Fruit fly (Drosophila melanogaster) whole organism, prepupa: ENCODE measurements around the gene ntc.

Experiments
- Blimp-1 ChIP-seq: fragments of 200-800 bp; sonication (Bioruptor generic); optimal IDR thresholded peaks from 3 replicates; lab custom pipeline; 2017; ENCODE audit warnings: missing biosample characterization, missing genetic modification characterization, mild to moderate bottlenecking, moderate library complexity, missing genetic modification reagents
- CG10631 ChIP-seq: fragments of 200-800 bp; sonication (Bioruptor generic); optimal IDR thresholded peaks from 2 replicates; lab custom pipeline; 2016; ENCODE audit warnings: missing biosample characterization, missing genetic modification characterization
- CG10669 ChIP-seq: fragments of 200-800 bp; sonication (Bioruptor generic); optimal IDR thresholded peaks from 3 replicates; lab custom pipeline; 2018; ENCODE audit warnings: missing biosample characterization, mild to moderate bottlenecking, missing genetic modification characterization, moderate library complexity
- CG11294 ChIP-seq: fragments of 200-800 bp; sonication (Bioruptor generic); IDR thresholded peaks from 2 replicates; pipeline ENCODE4 v1.3.6; 2022; ENCODE audit warnings: missing biosample characterization, missing genetic modification characterization
- CG11762 ChIP-seq: fragments of 200-800 bp; sonication (Bioruptor generic); optimal IDR thresholded peaks from 3 replicates; lab custom pipeline; 2016; ENCODE audit warnings: missing biosample characterization, missing genetic modification characterization; ENCODE audit not compliant: insufficient read depth
- CG11902 ChIP-seq: fragments of 200-800 bp; sonication (Bioruptor generic); optimal IDR thresholded peaks from 3 replicates; lab custom pipeline; 2016; ENCODE audit warnings: missing biosample characterization, missing genetic modification characterization
- CG1621 ChIP-seq: fragments of 200-800 bp; sonication (Bioruptor generic); optimal IDR thresholded peaks from 3 replicates; lab custom pipeline; 2018; ENCODE audit warnings: missing biosample characterization, mild to moderate bottlenecking, missing genetic modification characterization
- CG16779 ChIP-seq: fragments of 200-800 bp; sonication (Bioruptor generic); optimal IDR thresholded peaks from 3 replicates; lab custom pipeline; 2017; ENCODE audit warnings: missing biosample characterization, mild to moderate bottlenecking, missing genetic modification characterization
- CG3032 ChIP-seq: fragments of 200-800 bp; optimal IDR thresholded peaks from 2 replicates; lab custom pipeline; 2019; ENCODE audit warnings: missing biosample characterization, mild to moderate bottlenecking, missing genetic modification characterization, moderate library complexity
- CG34406 ChIP-seq: fragments of 200-800 bp; sonication (Bioruptor generic); optimal IDR thresholded peaks from 3 replicates; lab custom pipeline; 2016; ENCODE audit warnings: missing biosample characterization, missing genetic modification characterization
- CG3919 ChIP-seq: fragments of 200-800 bp; sonication (Bioruptor generic); optimal IDR thresholded peaks from 3 replicates; lab custom pipeline; 2016; ENCODE audit warnings: missing biosample characterization, missing genetic modification characterization
- CG4318 ChIP-seq: fragments of 200-800 bp; sonication (Bioruptor generic); optimal IDR thresholded peaks from 3 replicates; lab custom pipeline; 2017; ENCODE audit warnings: missing biosample characterization, mild to moderate bottlenecking, missing genetic modification characterization
- CG6163 ChIP-seq: fragments of 200-800 bp; sonication (Bioruptor generic); IDR thresholded peaks from 3 replicates; pipeline ENCODE4 v1.3.6; 2022; ENCODE audit warnings: missing biosample characterization, missing genetic modification characterization
- CG6276 ChIP-seq: fragments of 200-800 bp; sonication (Bioruptor generic); optimal IDR thresholded peaks from 2 replicates; lab custom pipeline; 2017; ENCODE audit warnings: missing biosample characterization, mild to moderate bottlenecking, missing genetic modification characterization
- CG6808 ChIP-seq: fragments of 200-800 bp; sonication (Bioruptor generic); optimal IDR thresholded peaks from 3 replicates; lab custom pipeline; 2017; ENCODE audit warnings: missing biosample characterization, missing genetic modification characterization, mild to moderate bottlenecking, moderate library complexity, missing genetic modification reagents
- CG6854 ChIP-seq: fragments of 200-800 bp; sonication (Bioruptor generic); optimal IDR thresholded peaks from 2 replicates; lab custom pipeline; 2017; ENCODE audit warnings: missing biosample characterization, mild to moderate bottlenecking, missing genetic modification characterization
- CG7368 ChIP-seq: fragments of 200-800 bp; sonication (Bioruptor generic); optimal IDR thresholded peaks from 3 replicates; lab custom pipeline; 2016; ENCODE audit warnings: missing biosample characterization, missing genetic modification characterization
- CG8119 ChIP-seq: fragments of 200-800 bp; sonication (Bioruptor generic); IDR thresholded peaks from 3 replicates; pipeline ENCODE4 v1.3.6; 2022; ENCODE audit warnings: missing biosample characterization, missing genetic modification characterization
- CG9139 ChIP-seq: fragments of 200-800 bp; sonication (Bioruptor generic); optimal IDR thresholded peaks from 3 replicates; lab custom pipeline; 2017; ENCODE audit warnings: missing biosample characterization, mild to moderate bottlenecking, missing genetic modification characterization
- Eip75B ChIP-seq: fragments of 200-800 bp; sonication (Bioruptor generic); optimal IDR thresholded peaks from 3 replicates; lab custom pipeline; 2016; ENCODE audit warnings: missing biosample characterization, missing genetic modification characterization
- Eip78C ChIP-seq: fragments of 200-800 bp; sonication (Bioruptor generic); peaks from one replicate; lab custom pipeline; 2016; ENCODE audit warnings: missing biosample characterization, missing genetic modification characterization
- Eip93F ChIP-seq: fragments of 200-800 bp; sonication (Bioruptor generic); optimal IDR thresholded peaks from 2 replicates; lab custom pipeline; 2016; ENCODE audit warnings: missing biosample characterization, mild to moderate bottlenecking, missing genetic modification characterization
- Ets21C ChIP-seq: fragments of 200-800 bp; sonication (Bioruptor generic); optimal IDR thresholded peaks from 3 replicates; lab custom pipeline; 2016; ENCODE audit warnings: missing biosample characterization, missing genetic modification characterization
- Hr38 ChIP-seq: sonication (Bioruptor generic); optimal IDR thresholded peaks from 2 replicates; lab custom pipeline; 2016; ENCODE audit warnings: missing biosample characterization, missing genetic modification characterization
- Hr39 ChIP-seq: fragments of 200-800 bp; sonication (Bioruptor generic); optimal IDR thresholded peaks from 2 replicates; lab custom pipeline; 2016; ENCODE audit warnings: missing biosample characterization, missing genetic modification characterization
- Hr4 ChIP-seq: fragments of 200-800 bp; sonication (Bioruptor generic); optimal IDR thresholded peaks from 3 replicates; lab custom pipeline; 2016; ENCODE audit warnings: missing biosample characterization, missing genetic modification characterization
- Met ChIP-seq: fragments of 200-800 bp; sonication (Bioruptor generic); optimal IDR thresholded peaks from 3 replicates; lab custom pipeline; 2016; ENCODE audit warnings: missing biosample characterization, missing genetic modification characterization
- OdsH ChIP-seq: fragments of 200-800 bp; sonication (Bioruptor generic); optimal IDR thresholded peaks from 3 replicates; lab custom pipeline; 2016; ENCODE audit warnings: missing biosample characterization, missing genetic modification characterization
- Smox ChIP-seq: fragments of 200-800 bp; sonication (Bioruptor generic); optimal IDR thresholded peaks from 3 replicates; lab custom pipeline; 2016; ENCODE audit warnings: missing biosample characterization, missing genetic modification characterization
- Sox14 ChIP-seq: fragments of 200-800 bp; sonication (Bioruptor generic); optimal IDR thresholded peaks from 3 replicates; lab custom pipeline; 2016; ENCODE audit warnings: missing biosample characterization, missing genetic modification characterization
- Sox15 ChIP-seq: fragments of 200-800 bp; sonication (Bioruptor generic); optimal IDR thresholded peaks from 3 replicates; lab custom pipeline; 2016; ENCODE audit warnings: missing biosample characterization, missing genetic modification characterization
- achi ChIP-seq: fragments of 200-800 bp; sonication (Bioruptor generic); optimal IDR thresholded peaks from 3 replicates; lab custom pipeline; 2016; ENCODE audit warnings: missing biosample characterization, missing genetic modification characterization
- acj6 ChIP-seq: fragments of 200-800 bp; sonication (Bioruptor generic); optimal IDR thresholded peaks from 3 replicates; lab custom pipeline; 2016; ENCODE audit warnings: missing biosample characterization, missing genetic modification characterization
- cyc ChIP-seq: fragments of 200-800 bp; sonication (Bioruptor generic); optimal IDR thresholded peaks from 3 replicates; lab custom pipeline; 2016; ENCODE audit warnings: missing biosample characterization, missing genetic modification characterization
- dsx ChIP-seq: fragments of 200-800 bp; optimal IDR thresholded peaks from 3 replicates; lab custom pipeline; 2019; ENCODE audit warnings: missing biosample characterization, mild to moderate bottlenecking, missing genetic modification characterization, moderate library complexity; ENCODE audit not compliant: poor library complexity, severe bottlenecking
- eg ChIP-seq: fragments of 200-800 bp; sonication (Bioruptor generic); IDR thresholded peaks from 3 replicates; pipeline ENCODE4 v1.3.6; 2022; ENCODE audit warnings: missing biosample characterization, missing genetic modification characterization
- esn ChIP-seq: fragments of 200-800 bp; sonication (Bioruptor generic); optimal IDR thresholded peaks from 2 replicates; lab custom pipeline; 2016; ENCODE audit warnings: missing biosample characterization, mild to moderate bottlenecking, missing genetic modification characterization, moderate library complexity
- fd59A ChIP-seq: fragments of 200-800 bp; sonication (Bioruptor generic); optimal IDR thresholded peaks from 2 replicates; lab custom pipeline; 2017; ENCODE audit warnings: missing biosample characterization, mild to moderate bottlenecking, missing genetic modification characterization, missing genetic modification reagents
- fd85E ChIP-seq: fragments of 200-800 bp; sonication (Bioruptor generic); optimal IDR thresholded peaks from 3 replicates; lab custom pipeline; 2016; ENCODE audit warnings: missing biosample characterization, missing genetic modification characterization
- lz ChIP-seq: fragments of 200-800 bp; sonication (Bioruptor generic); optimal IDR thresholded peaks from 3 replicates; lab custom pipeline; 2016; ENCODE audit warnings: missing biosample characterization, missing genetic modification characterization
- net ChIP-seq: fragments of 200-800 bp; sonication (Bioruptor generic); optimal IDR thresholded peaks from 3 replicates; lab custom pipeline; 2016; ENCODE audit warnings: missing biosample characterization, missing genetic modification characterization
- salr ChIP-seq, 2 experiments: fragments of 200-800 bp; sonication (Bioruptor generic); optimal IDR thresholded peaks; 3 replicates each; lab custom pipeline; 2016 to 2018; ENCODE audit warnings: missing biosample characterization in 2 of 2, missing genetic modification characterization in 2 of 2, mild to moderate bottlenecking in 1 of 2
- ss ChIP-seq, 2 experiments: fragments of 200-800 bp; sonication (Bioruptor generic); optimal IDR thresholded peaks; 2 replicates in 1 of 2; 3 replicates in 1 of 2; lab custom pipeline; 2017 to 2018; ENCODE audit warnings: mild to moderate bottlenecking in 2 of 2, missing biosample characterization in 2 of 2, missing genetic modification characterization in 2 of 2, moderate library complexity in 1 of 2
- svp ChIP-seq: fragments of 200-800 bp; sonication (Bioruptor generic); peaks from one replicate; lab custom pipeline; 2016; ENCODE audit warnings: missing biosample characterization, missing genetic modification characterization
- topi ChIP-seq: fragments of 200-800 bp; sonication (Bioruptor generic); optimal IDR thresholded peaks from 3 replicates; lab custom pipeline; 2016; ENCODE audit warnings: missing biosample characterization, missing genetic modification characterization
- vri ChIP-seq: fragments of 200-800 bp; sonication (Bioruptor generic); optimal IDR thresholded peaks from 3 replicates; lab custom pipeline; 2016; ENCODE audit warnings: missing biosample characterization, mild to moderate bottlenecking, missing genetic modification characterization

The ntc gene

DNA sequence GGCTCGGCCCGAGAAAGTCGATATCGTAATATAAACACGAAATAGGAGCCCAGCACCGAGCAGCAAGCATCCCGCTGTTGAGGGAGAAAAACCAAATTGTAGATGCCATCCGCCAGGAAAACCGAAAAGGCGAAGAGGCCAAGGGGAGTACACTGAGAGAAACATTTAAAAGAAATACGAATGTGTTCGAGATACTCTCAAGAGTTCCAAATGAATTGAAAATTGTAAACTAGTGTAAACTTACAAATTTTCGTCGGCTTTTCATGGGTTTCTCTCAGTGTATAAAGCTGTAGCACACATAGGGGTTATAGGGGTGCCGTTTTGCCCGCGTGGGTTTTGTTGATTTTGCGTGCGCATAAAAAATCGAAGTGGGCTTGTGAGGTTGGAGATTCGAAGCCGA is 3.6 kb downstream of the ntc start (continued):
- TF ChIP-seq lz (GFP tag; lab: Kevin White, UChicago), result peak; percentile 78
- peak; percentile 22 for TF ChIP-seq cyc (GFP tag; lab: Kevin White, UChicago)
- TF ChIP-seq CG11294 (GFP tag; lab: Robert Waterston, UW), result peak; percentile 54
- peak; percentile 70 for TF ChIP-seq achi
- TF ChIP-seq CG3032 (tag; lab: Kevin White, UChicago), result peak; percentile 67
- peak; percentile 78 for TF ChIP-seq OdsH (GFP tag; lab: Kevin White, UChicago)
- peak; percentile 70 for TF ChIP-seq CG8119 (GFP tag; lab: Robert Waterston, UW)
- TF ChIP-seq fd59A (GFP tag; lab: Kevin White, UChicago), result peak; percentile 68
- peak; percentile 60 for TF ChIP-seq CG1621
- TF ChIP-seq Sox14 (GFP tag; lab: Kevin White, UChicago), result peak; percentile 78
- TF ChIP-seq topi (GFP tag; lab: Kevin White, UChicago), result peak; percentile 47
- TF ChIP-seq Eip93F (GFP tag; lab: Kevin White, UChicago), result peak; percentile 5
- peak; percentile 43 for TF ChIP-seq CG7368
- no peak for TF ChIP-seq CG9139
- TF ChIP-seq CG16779, result no peak
- peak; percentile 81 for TF ChIP-seq CG6163 (GFP tag; lab: Robert Waterston, UW)
- peak; percentile 78 for TF ChIP-seq Hr4 (GFP tag; lab: Kevin White, UChicago)
- peak; percentile 50 for TF ChIP-seq CG6808 (GFP tag; lab: Kevin White, UChicago)
- TF ChIP-seq fd85E (GFP tag; lab: Kevin White, UChicago), result no peak
- TF ChIP-seq Eip75B (GFP tag; lab: Kevin White, UChicago), result peak; percentile 58
- no peak for TF ChIP-seq Smox (GFP tag; lab: Kevin White, UChicago)
- TF ChIP-seq Blimp-1 (GFP tag; lab: Kevin White, UChicago), result no peak
- peak; percentile 66 for TF ChIP-seq CG34406
- peak; percentile 57 for TF ChIP-seq CG10669 (GFP tag; lab: Kevin White, UChicago)
- peak; percentile 8 for TF ChIP-seq Hr38 (GFP tag; lab: Kevin White, UChicago)
- peak; percentile 67 for TF ChIP-seq Sox15 (GFP tag; lab: Kevin White, UChicago)
- TF ChIP-seq CG6854 (GFP tag; lab: Kevin White, UChicago), result no peak
- peak; percentile 87 for TF ChIP-seq esn (GFP tag; lab: Kevin White, UChicago)
- peak; percentile 16 for TF ChIP-seq CG11902 (GFP tag; lab: Kevin White, UChicago)
- peak; percentile 76 for TF ChIP-seq acj6
- TF ChIP-seq dsx (GFP tag; lab: Kevin White, UChicago), result peak; percentile 69
- TF ChIP-seq CG6276 (GFP tag; lab: Kevin White, UChicago), result no peak
- TF ChIP-seq CG4318, result peak; percentile 68
- TF ChIP-seq salr (GFP tag; optimal IDR thresholded peaks at IDR 0.05; lab: Kevin White, UChicago), result peak; percentile 55 to 57

DNA sequence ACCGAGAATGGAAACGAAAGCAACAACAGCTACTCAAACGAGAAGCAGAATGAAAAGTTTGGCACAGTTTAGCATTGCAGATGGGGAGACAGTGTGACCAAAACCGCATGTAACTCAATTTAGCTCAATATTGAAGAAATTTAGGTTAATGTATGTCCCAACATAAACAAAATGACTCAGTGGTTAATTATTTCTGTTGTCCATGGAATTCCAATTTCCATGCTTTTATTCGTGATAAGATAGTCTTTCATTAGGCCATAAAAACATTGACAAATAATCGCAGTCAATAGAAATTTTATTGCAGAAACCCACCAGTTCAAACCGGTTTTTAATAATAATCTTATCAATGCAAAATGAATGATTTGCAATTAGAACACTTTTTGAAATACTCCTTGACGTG is 4.4 kb downstream of the ntc start:
- TF ChIP-seq Blimp-1 (GFP tag; lab: Kevin White, UChicago), result no peak
- no peak for TF ChIP-seq achi
- TF ChIP-seq topi (GFP tag; lab: Kevin White, UChicago), result peak; percentile 17
- no peak for TF ChIP-seq fd59A (GFP tag; lab: Kevin White, UChicago)
- TF ChIP-seq Eip93F (GFP tag; lab: Kevin White, UChicago), result peak; percentile 40
- no peak for TF ChIP-seq CG11762 (GFP tag; lab: Kevin White, UChicago)
- TF ChIP-seq CG4318, result no peak
- TF ChIP-seq Ets21C (GFP tag; lab: Kevin White, UChicago), result no peak
- no peak for TF ChIP-seq net
- no peak for TF ChIP-seq CG8119 (GFP tag; lab: Robert Waterston, UW)
- no peak for TF ChIP-seq fd85E (GFP tag; lab: Kevin White, UChicago)
- no peak for TF ChIP-seq salr (GFP tag; optimal IDR thresholded peaks at IDR 0.05; lab: Kevin White, UChicago)
- TF ChIP-seq Met (GFP tag; lab: Kevin White, UChicago), result peak; percentile 10
- peak; percentile 5 for TF ChIP-seq CG10669 (GFP tag; lab: Kevin White, UChicago)
- no peak for TF ChIP-seq CG16779
- TF ChIP-seq Eip78C (GFP tag; lab: Kevin White, UChicago), result peak; percentile 61
- no peak for TF ChIP-seq vri (GFP tag; lab: Kevin White, UChicago)
- TF ChIP-seq CG7368, result no peak
- peak in 1 of 2 experiments; percentile 1 for TF ChIP-seq ss (GFP tag; optimal IDR thresholded peaks at IDR 0.05; lab: Kevin White, UChicago)
- TF ChIP-seq svp, result peak; percentile 65
- no peak for TF ChIP-seq CG9139
- TF ChIP-seq Sox14 (GFP tag; lab: Kevin White, UChicago), result no peak
- no peak for TF ChIP-seq acj6
- TF ChIP-seq cyc (GFP tag; lab: Kevin White, UChicago), result no peak
- no peak for TF ChIP-seq CG6163 (GFP tag; lab: Robert Waterston, UW)
- peak; percentile 38 for TF ChIP-seq Hr4 (GFP tag; lab: Kevin White, UChicago)
- no peak for TF ChIP-seq eg (GFP tag; lab: Robert Waterston, UW)
- no peak for TF ChIP-seq Smox (GFP tag; lab: Kevin White, UChicago)
- no peak for TF ChIP-seq lz (GFP tag; lab: Kevin White, UChicago)
- peak; percentile 17 for TF ChIP-seq Hr39 (GFP tag; lab: Kevin White, UChicago)
- TF ChIP-seq esn (GFP tag; lab: Kevin White, UChicago), result no peak
- no peak for TF ChIP-seq CG6808 (GFP tag; lab: Kevin White, UChicago)
- peak; percentile 13 for TF ChIP-seq OdsH (GFP tag; lab: Kevin White, UChicago)
- TF ChIP-seq CG6854 (GFP tag; lab: Kevin White, UChicago), result no peak
- TF ChIP-seq CG3919 (GFP tag; lab: Kevin White, UChicago), result no peak
- no peak for TF ChIP-seq CG10631 (GFP tag; lab: Kevin White, UChicago)
- no peak for TF ChIP-seq CG3032 (tag; lab: Kevin White, UChicago)
